Fruit fly (Drosophila melanogaster): Measurements from ENCODE around the gene r.

The r gene

DNA sequence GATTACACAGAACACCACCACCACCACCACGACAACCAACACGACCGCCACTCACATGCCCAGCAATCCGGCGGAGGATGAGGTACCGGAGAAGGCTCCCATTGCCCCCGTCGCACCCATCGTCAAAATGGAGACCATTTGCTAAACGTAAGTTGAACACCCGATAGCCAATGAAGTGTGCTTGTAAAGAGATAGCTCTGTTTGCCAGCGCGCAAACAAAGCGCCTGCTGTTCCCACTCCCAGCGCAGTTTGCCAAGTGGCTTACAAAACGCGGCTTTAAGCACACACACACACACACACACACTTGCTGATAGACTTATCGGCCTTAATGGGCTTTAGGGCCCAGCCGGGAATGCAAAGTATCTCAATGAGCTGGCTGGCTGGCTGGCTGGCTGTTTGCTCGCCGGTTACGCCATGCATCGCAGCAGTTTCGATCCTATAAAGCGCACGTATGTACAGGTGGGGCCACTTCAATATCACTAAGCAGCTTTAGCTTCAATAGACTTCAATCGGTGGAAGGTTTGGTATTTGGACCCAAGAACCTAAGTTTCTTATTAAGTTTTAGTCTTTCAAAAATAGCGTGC, 11.7 kb upstream of the r start (continued):
- peak; percentile 16 for TF ChIP-seq CG10543 (GFP tag; optimal IDR thresholded peaks at IDR 0.05)
- TF ChIP-seq sd (tag; optimal IDR thresholded peaks at IDR 0.05): peak; percentile 50
- TF ChIP-seq chm (GFP tag; IDR thresholded peaks at IDR 0.05): no peak
- TF ChIP-seq jigr1 (GFP tag; IDR thresholded peaks at IDR 0.05): no peak
- no peak for TF ChIP-seq Doc2 (GFP tag; IDR thresholded peaks at IDR 0.05)
- peak; percentile 26; the same call in 1 of the 2 replicates for TF ChIP-seq stc (GFP tag; IDR thresholded peaks at IDR 0.05)
- TF ChIP-seq salm (tag; optimal IDR thresholded peaks at IDR 0.05): no peak
- TF ChIP-seq zf30C (GFP tag; optimal IDR thresholded peaks at IDR 0.05): no peak

DNA sequence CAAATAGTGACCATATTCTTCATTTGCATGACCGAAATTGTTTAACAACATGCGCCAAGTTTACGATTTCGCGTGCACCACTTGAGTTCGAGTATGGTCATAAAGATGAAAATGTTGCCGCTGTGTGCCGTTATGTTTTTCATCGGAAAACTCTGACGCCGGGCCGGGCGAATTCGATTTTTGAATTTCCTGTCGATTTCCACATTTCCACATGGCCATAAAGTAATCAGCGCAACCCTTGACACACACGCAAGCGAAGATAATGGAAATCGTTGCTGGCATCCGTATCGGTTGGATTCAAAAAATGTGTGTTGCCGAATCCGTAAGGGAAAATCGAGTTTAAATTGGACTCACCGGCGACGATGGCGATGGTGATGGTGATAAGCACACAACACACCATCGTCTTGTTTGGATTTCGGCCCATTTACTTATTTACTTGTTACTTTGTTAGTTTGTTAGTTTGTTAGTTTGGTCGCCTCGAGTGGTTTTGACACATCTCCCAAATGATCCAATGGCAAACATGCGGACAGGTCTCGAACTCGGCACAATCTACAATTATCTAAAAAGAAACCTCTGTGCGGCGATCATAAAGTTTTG, 10.5 kb upstream of the r start:
- no peak for TF ChIP-seq CG7786 (GFP tag; optimal IDR thresholded peaks at IDR 0.05)
- peak; percentile 76 for TF ChIP-seq Xrp1 (GFP tag; IDR thresholded peaks at IDR 0.05)
- TF ChIP-seq sens-2 (GFP tag; IDR thresholded peaks at IDR 0.05): no peak
- peak; percentile 45 for TF ChIP-seq CG18619 (GFP tag; optimal IDR thresholded peaks at IDR 0.05)
- TF ChIP-seq CG17612 (GFP tag; IDR thresholded peaks at IDR 0.05): no peak
- 0 out of 3 replicates have a peak, but pooled peaks have one; percentile 26 for TF ChIP-seq sr (GFP tag; IDR thresholded peaks at IDR 0.05)
- peak; percentile 83 for TF ChIP-seq ci (GFP tag; IDR thresholded peaks at IDR 0.05)
- TF ChIP-seq Ssrp (tag; optimal IDR thresholded peaks at IDR 0.05): no peak
- no peak for TF ChIP-seq lov (optimal IDR thresholded peaks at IDR 0.05)
- no peak for TF ChIP-seq lov (GFP tag; IDR thresholded peaks at IDR 0.05)
- TF ChIP-seq odd (GFP tag; optimal IDR thresholded peaks at IDR 0.05): peak; percentile 59
- TF ChIP-seq pita (GFP tag; optimal IDR thresholded peaks at IDR 0.05): no peak
- TF ChIP-seq sug (tag; optimal IDR thresholded peaks at IDR 0.05): peak; percentile 28
- TF ChIP-seq cg (GFP tag; optimal IDR thresholded peaks at IDR 0.05): no peak
- peak; percentile 71 for TF ChIP-seq CG17359 (tag; optimal IDR thresholded peaks at IDR 0.05)
- TF ChIP-seq seq (GFP tag; IDR thresholded peaks at IDR 0.05): peak; percentile 9; the same call in 1 of the 2 replicates
- TF ChIP-seq tx (GFP tag; optimal IDR thresholded peaks at IDR 0.05): no peak
- TF ChIP-seq CG3407 (GFP tag; optimal IDR thresholded peaks at IDR 0.05): peak; percentile 76
- TF ChIP-seq Hr51 (GFP tag; optimal IDR thresholded peaks at IDR 0.05): peak; percentile 17 to 21
- no peak for TF ChIP-seq CG6791 (GFP tag; IDR thresholded peaks at IDR 0.05; ENCODE audit: partially characterized antibody)
- TF ChIP-seq maf-S (GFP tag; optimal IDR thresholded peaks at IDR 0.05): no peak
- TF ChIP-seq gfzf (GFP tag; optimal IDR thresholded peaks at IDR 0.05): no peak
- peak; percentile 53; the same call in 1 of the 2 replicates for TF ChIP-seq onecut (GFP tag; IDR thresholded peaks at IDR 0.05)
- no peak for TF ChIP-seq CG7271 (tag; optimal IDR thresholded peaks at IDR 0.05)
- peak; percentile 22; the same call in 1 of the 2 replicates for TF ChIP-seq stc (GFP tag; IDR thresholded peaks at IDR 0.05)
- TF ChIP-seq CG11723 (GFP tag; optimal IDR thresholded peaks at IDR 0.05): peak; percentile 54
- TF ChIP-seq bcd (GFP tag; optimal IDR thresholded peaks at IDR 0.05): peak; percentile 28
- peak in 1 of 2 experiments; percentile 72 for TF ChIP-seq Hr78 (GFP tag; optimal IDR thresholded peaks at IDR 0.05)
- TF ChIP-seq CG5953 (GFP tag; IDR thresholded peaks at IDR 0.05): 0 out of 2 replicates have a peak, but pooled peaks have one; percentile 37
- no peak for TF ChIP-seq D (optimal IDR thresholded peaks at IDR 0.05)
- TF ChIP-seq D (GFP tag; optimal IDR thresholded peaks at IDR 0.05): peak; percentile 37
- peak in 1 of 3 experiments; percentile 22 for TF ChIP-seq lola (GFP tag; optimal IDR thresholded peaks at IDR 0.05)
- TF ChIP-seq dati (GFP tag; IDR thresholded peaks at IDR 0.05): no peak
- peak; percentile 64 for TF ChIP-seq CG2202 (tag; optimal IDR thresholded peaks at IDR 0.05)
- TF ChIP-seq Hey (tag; optimal IDR thresholded peaks at IDR 0.05): peak; percentile 29
- peak; percentile 41 for TF ChIP-seq CG14710 (tag; optimal IDR thresholded peaks at IDR 0.05)
- no peak for TF ChIP-seq NfI (GFP tag; optimal IDR thresholded peaks at IDR 0.05)
- peak; percentile 72 for TF ChIP-seq fd64A (GFP tag; optimal IDR thresholded peaks at IDR 0.05)
- TF ChIP-seq hkb (optimal IDR thresholded peaks at IDR 0.05): no peak
- TF ChIP-seq hkb (GFP tag; IDR thresholded peaks at IDR 0.05): peak; percentile 51; the same call in 1 of the 2 replicates
- peak; percentile 53 for TF ChIP-seq CG7987 (GFP tag; optimal IDR thresholded peaks at IDR 0.05)
